Fruit fly (Drosophila melanogaster) whole organism, embryonic: ENCODE measurements around the gene yrt.

ENCODE experiments used
- Asciz ChIP-seq: fragments of 200-800 bp; sonication (Bioruptor generic); optimal IDR thresholded peaks from 2 replicates; lab custom pipeline; 2017; ENCODE audit warnings: missing biosample characterization, mild to moderate bottlenecking, missing genetic modification characterization, missing genetic modification reagents
- Blimp-1 ChIP-seq: fragments of 200-800 bp; sonication (Bioruptor generic); optimal IDR thresholded peaks from 3 replicates; lab custom pipeline; 2018; ENCODE audit warnings: missing biosample characterization, missing genetic modification characterization, mild to moderate bottlenecking, moderate library complexity, missing genetic modification reagents
- CG10565 ChIP-seq: fragments of 200-800 bp; sonication (Bioruptor generic); optimal IDR thresholded peaks from 3 replicates; lab custom pipeline; 2016; ENCODE audit warnings: missing biosample characterization, mild to moderate bottlenecking, missing genetic modification characterization
- CG11456 ChIP-seq: fragments of 200-800 bp; sonication (Bioruptor generic); IDR thresholded peaks from 3 replicates; pipeline ENCODE4 v1.3.6; 2022; ENCODE audit warnings: missing biosample characterization, missing genetic modification characterization
- CG12071 ChIP-seq: fragments of 200-800 bp; sonication (Bioruptor generic); optimal IDR thresholded peaks from 3 replicates; lab custom pipeline; 2018; ENCODE audit warnings: missing biosample characterization, mild to moderate bottlenecking, missing genetic modification characterization
- CG12155 ChIP-seq: fragments of 200-800 bp; sonication (Bioruptor generic); optimal IDR thresholded peaks from 3 replicates; lab custom pipeline; 2016; ENCODE audit warnings: missing biosample characterization, missing genetic modification characterization
- CG14014 ChIP-seq: fragments of 200-800 bp; sonication (Bioruptor generic); IDR thresholded peaks from 2 replicates; pipeline ENCODE4 v1.3.6; 2022; ENCODE audit warnings: missing biosample characterization, missing genetic modification characterization
- CG16779 ChIP-seq: fragments of 200-800 bp; sonication (Bioruptor generic); IDR thresholded peaks from 2 replicates; pipeline ENCODE4 v1.3.6; 2022; ENCODE audit warnings: missing biosample characterization, missing genetic modification characterization
- CG16813 ChIP-seq: fragments of 200-800 bp; sonication (Bioruptor generic); IDR thresholded peaks from 3 replicates; pipeline ENCODE4 v1.3.6; 2022; ENCODE audit warnings: missing biosample characterization, missing genetic modification characterization; ENCODE audit not compliant: partially characterized antibody
- CG18619 ChIP-seq: fragments of 200-800 bp; sonication (Bioruptor generic); optimal IDR thresholded peaks from 3 replicates; lab custom pipeline; 2017; ENCODE audit warnings: missing biosample characterization, mild to moderate bottlenecking, missing genetic modification characterization
- CG3163 ChIP-seq: fragments of 200-800 bp; sonication (Bioruptor generic); optimal IDR thresholded peaks from 3 replicates; lab custom pipeline; 2016; ENCODE audit warnings: missing biosample characterization, missing genetic modification characterization
- CG3847 ChIP-seq: fragments of 200-800 bp; sonication (Bioruptor generic); IDR thresholded peaks from 2 replicates; pipeline ENCODE4 v1.3.6; 2022; ENCODE audit warnings: missing biosample characterization, missing genetic modification characterization
- CG7357 ChIP-seq: fragments of 200-800 bp; sonication (Bioruptor generic); IDR thresholded peaks from 3 replicates; pipeline ENCODE4 v1.3.6; 2022; ENCODE audit warnings: missing biosample characterization, missing genetic modification characterization
- CG8765 ChIP-seq: fragments of 200-800 bp; sonication (Bioruptor generic); IDR thresholded peaks from 2 replicates; pipeline ENCODE4 v1.3.6; 2022; ENCODE audit warnings: missing biosample characterization, missing genetic modification characterization
- CG9437 ChIP-seq: fragments of 200-800 bp; sonication (Bioruptor generic); optimal IDR thresholded peaks from 2 replicates; lab custom pipeline; 2018; ENCODE audit warnings: missing biosample characterization, mild to moderate bottlenecking, missing genetic modification characterization
- D19A ChIP-seq: fragments of 200-800 bp; optimal IDR thresholded peaks from 3 replicates; lab custom pipeline; 2019; ENCODE audit warnings: missing biosample characterization, mild to moderate bottlenecking, missing genetic modification characterization, moderate library complexity
- Dad ChIP-seq: fragments of 200-800 bp; sonication (Bioruptor generic); optimal IDR thresholded peaks from 3 replicates; lab custom pipeline; 2016; ENCODE audit warnings: missing biosample characterization, missing genetic modification characterization
- ERR ChIP-seq: fragments of 200-800 bp; sonication (Bioruptor generic); optimal IDR thresholded peaks from 2 replicates; lab custom pipeline; 2016; ENCODE audit warnings: missing biosample characterization, missing genetic modification characterization
- Fer2 ChIP-seq: fragments of 200-800 bp; sonication (Bioruptor generic); optimal IDR thresholded peaks from 2 replicates; lab custom pipeline; 2018; ENCODE audit warnings: missing biosample characterization, mild to moderate bottlenecking, missing genetic modification characterization, moderate library complexity
- HLH3B ChIP-seq: fragments of 200-800 bp; sonication (Bioruptor generic); IDR thresholded peaks from 2 replicates; pipeline ENCODE4 v1.3.6; 2022; ENCODE audit warnings: missing biosample characterization, missing genetic modification characterization
- HLH4C ChIP-seq: fragments of 200-800 bp; sonication (Bioruptor generic); IDR thresholded peaks from 3 replicates; pipeline ENCODE4 v1.3.6; 2022; ENCODE audit warnings: missing biosample characterization, missing genetic modification characterization; ENCODE audit not compliant: partially characterized antibody
- HmgD ChIP-seq: fragments of 200-800 bp; sonication (Bioruptor generic); optimal IDR thresholded peaks from 3 replicates; lab custom pipeline; 2016; ENCODE audit warnings: missing biosample characterization, missing genetic modification characterization
- Kr ChIP-seq: fragments of 200-800 bp; sonication (Bioruptor generic); optimal IDR thresholded peaks from 2 replicates; lab custom pipeline; 2017; ENCODE audit warnings: missing biosample characterization, mild to moderate bottlenecking, missing genetic modification characterization
- Med ChIP-seq: fragments of 200-800 bp; sonication (Bioruptor generic); peaks from one replicate; lab custom pipeline; 2016; ENCODE audit warnings: missing biosample characterization, missing genetic modification characterization, mild to moderate bottlenecking, inconsistent platforms, moderate library complexity
- Neu2 ChIP-seq: fragments of 200-800 bp; sonication (Bioruptor generic); optimal IDR thresholded peaks from 3 replicates; lab custom pipeline; 2016; ENCODE audit warnings: missing biosample characterization, missing genetic modification characterization, borderline replicate concordance
- Nf-YC ChIP-seq: fragments of 200-800 bp; optimal IDR thresholded peaks from 3 replicates; lab custom pipeline; 2019; ENCODE audit warnings: missing biosample characterization, mild to moderate bottlenecking, missing genetic modification characterization, moderate library complexity
- PHDP ChIP-seq: fragments of 200-800 bp; sonication (Bioruptor generic); optimal IDR thresholded peaks from 3 replicates; lab custom pipeline; 2018; ENCODE audit warnings: missing biosample characterization, mild to moderate bottlenecking, missing genetic modification characterization, moderate library complexity
- al ChIP-seq: fragments of 200-800 bp; sonication (Bioruptor generic); IDR thresholded peaks from 2 replicates; pipeline ENCODE4 v1.3.6; 2022; ENCODE audit warnings: missing biosample characterization, missing genetic modification characterization
- ash1 ChIP-seq: fragments of 200-800 bp; sonication (Bioruptor generic); optimal IDR thresholded peaks from 2 replicates; lab custom pipeline; 2018; ENCODE audit warnings: missing biosample characterization, mild to moderate bottlenecking, missing genetic modification characterization
- bbx ChIP-seq: fragments of 200-800 bp; sonication (Bioruptor generic); IDR thresholded peaks from 2 replicates; pipeline ENCODE4 v1.3.6; 2022; ENCODE audit warnings: missing biosample characterization, missing genetic modification characterization; ENCODE audit not compliant: partially characterized antibody
- ci ChIP-seq: fragments of 200-800 bp; sonication (Bioruptor generic); IDR thresholded peaks from 3 replicates; pipeline ENCODE4 v1.3.6; 2022; ENCODE audit warnings: missing biosample characterization, missing genetic modification characterization
- crp ChIP-seq, 2 experiments: fragments of 200-800 bp; sonication (Bioruptor generic); optimal IDR thresholded peaks; 2 replicates in 1 of 2; 3 replicates in 1 of 2; lab custom pipeline; 2017; ENCODE audit warnings: missing biosample characterization in 2 of 2, missing genetic modification characterization in 2 of 2, mild to moderate bottlenecking in 1 of 2, moderate library complexity in 1 of 2
- grn ChIP-seq: fragments of 200-800 bp; sonication (Bioruptor generic); optimal IDR thresholded peaks from 3 replicates; lab custom pipeline; 2017; ENCODE audit warnings: missing biosample characterization, missing genetic modification characterization
- gt ChIP-seq: fragments of 200-800 bp; sonication (Bioruptor generic); IDR thresholded peaks from 2 replicates; pipeline ENCODE4 v1.3.6; 2022; ENCODE audit warnings: missing biosample characterization, missing genetic modification characterization
- hbn ChIP-seq: fragments of 200-800 bp; sonication (Bioruptor generic); IDR thresholded peaks from 2 replicates; pipeline ENCODE4 v1.3.6; 2022; ENCODE audit warnings: missing biosample characterization, missing genetic modification characterization; ENCODE audit not compliant: partially characterized antibody
- hth ChIP-seq: fragments of >200 bp; optimal IDR thresholded peaks from 2 replicates; lab custom pipeline; 2017; ENCODE audit warnings: inconsistent platforms
- jing ChIP-seq: fragments of 200-800 bp; sonication (Bioruptor generic); optimal IDR thresholded peaks from 2 replicates; lab custom pipeline; 2018; ENCODE audit warnings: missing biosample characterization, mild to moderate bottlenecking, missing genetic modification characterization
- nerfin-2 ChIP-seq: fragments of 200-800 bp; sonication (Bioruptor generic); IDR thresholded peaks from 2 replicates; pipeline ENCODE4 v1.3.6; 2022; ENCODE audit warnings: missing biosample characterization, missing genetic modification characterization; ENCODE audit not compliant: partially characterized antibody
- onecut ChIP-seq: fragments of 200-800 bp; sonication (Bioruptor generic); IDR thresholded peaks from 2 replicates; pipeline ENCODE4 v1.3.6; 2022; ENCODE audit warnings: missing biosample characterization, missing genetic modification characterization
- pan ChIP-seq, 4 experiments: fragments of >200 bp in 3 of 4; fragments of 200-800 bp in 1 of 4; sonication (Bioruptor generic) in 1 of 4; optimal IDR thresholded peaks in 3 of 4; IDR thresholded peaks in 1 of 4; 2 replicates each; pipeline versions ENCODE4 v1.3.6 to Lab custom; 2017 to 2022; ENCODE audit warnings: missing biosample characterization in 2 of 4, missing genetic modification characterization in 2 of 4, mixed read lengths in 1 of 4
- pros ChIP-seq: fragments of 200-800 bp; sonication (Bioruptor generic); optimal IDR thresholded peaks from 3 replicates; lab custom pipeline; 2019; ENCODE audit warnings: missing biosample characterization, mild to moderate bottlenecking, missing genetic modification characterization, moderate library complexity
- row ChIP-seq: fragments of 200-800 bp; sonication (Bioruptor generic); IDR thresholded peaks from 3 replicates; pipeline ENCODE4 v1.3.6; 2022; ENCODE audit warnings: missing biosample characterization, missing genetic modification characterization
- sd ChIP-seq: fragments of 200-800 bp; sonication (Bioruptor generic); optimal IDR thresholded peaks from 3 replicates; lab custom pipeline; 2018; ENCODE audit warnings: missing biosample characterization, mild to moderate bottlenecking, missing genetic modification characterization, moderate library complexity
- sens-2 ChIP-seq: fragments of 200-800 bp; sonication (Bioruptor generic); IDR thresholded peaks from 2 replicates; pipeline ENCODE4 v1.3.6; 2022; ENCODE audit warnings: missing biosample characterization, missing genetic modification characterization
- sisA ChIP-seq: fragments of 200-800 bp; sonication (Bioruptor generic); IDR thresholded peaks from 2 replicates; pipeline ENCODE4 v1.3.6; 2022; ENCODE audit warnings: missing biosample characterization, missing genetic modification characterization
- stwl ChIP-seq: fragments of 200-800 bp; sonication (Bioruptor generic); optimal IDR thresholded peaks from 3 replicates; lab custom pipeline; 2018; ENCODE audit warnings: missing biosample characterization, mild to moderate bottlenecking, missing genetic modification characterization, moderate library complexity
- trem ChIP-seq: fragments of 200-800 bp; optimal IDR thresholded peaks from 3 replicates; lab custom pipeline; 2019; ENCODE audit warnings: missing biosample characterization, mild to moderate bottlenecking, missing genetic modification characterization, moderate library complexity
- usp ChIP-seq: fragments of >200 bp; optimal IDR thresholded peaks from 2 replicates; lab custom pipeline; 2017; ENCODE audit warnings: missing biosample characterization, missing genetic modification characterization
- vnd ChIP-seq: fragments of 200-800 bp; sonication (Bioruptor generic); IDR thresholded peaks from 3 replicates; pipeline ENCODE4 v1.3.6; 2022; ENCODE audit warnings: missing biosample characterization, missing genetic modification characterization; ENCODE audit not compliant: partially characterized antibody
- vvl ChIP-seq: fragments of 200-800 bp; sonication (Bioruptor generic); IDR thresholded peaks from 2 replicates; pipeline ENCODE4 v1.3.6; 2022; ENCODE audit warnings: missing biosample characterization, missing genetic modification characterization

The yrt gene

DNA sequence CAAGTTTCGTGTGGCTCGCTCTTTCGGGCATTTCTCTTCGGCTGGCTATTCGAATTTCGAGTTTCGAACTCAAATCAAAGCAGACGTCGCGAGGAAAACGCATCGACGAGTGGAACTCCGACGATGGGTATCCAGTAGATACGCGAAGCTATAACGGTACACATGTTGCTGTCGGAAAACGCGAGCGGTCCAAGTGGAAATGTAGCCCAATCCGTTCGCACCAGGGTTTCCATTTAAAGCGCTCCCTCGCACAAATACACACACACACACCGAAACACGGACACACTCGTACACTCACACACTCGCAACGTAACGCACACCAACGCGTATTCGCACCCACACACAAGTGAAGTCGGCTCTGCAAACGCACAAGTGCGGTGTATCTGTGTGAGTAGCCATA is 15.6 kb upstream of the yrt start, which contains the start of gene side-IV (continued):
- peak; percentile 90 for TF ChIP-seq CG3163
- no peak for TF ChIP-seq Neu2 (GFP tag; lab: Kevin White, UChicago)
- TF ChIP-seq usp (GFP tag; lab: Kevin White, UChicago), result no peak
- no peak for TF ChIP-seq pan (optimal IDR thresholded peaks at IDR 0.05; lab: Kevin White, UChicago)
- TF ChIP-seq pan (GFP tag; optimal IDR thresholded peaks at IDR 0.05 in 1 of 2, IDR thresholded peaks at IDR 0.05 in 1 of 2), result peak in 1 of 2 experiments; percentile 26
- peak; percentile 0 for TF ChIP-seq CG9437 (GFP tag; lab: Kevin White, UChicago)
- TF ChIP-seq HLH3B (GFP tag; lab: Robert Waterston, UW), result no peak
- no peak for TF ChIP-seq Asciz (GFP tag; lab: Kevin White, UChicago)
- TF ChIP-seq Blimp-1 (GFP tag; lab: Kevin White, UChicago), result no peak
- no peak for TF ChIP-seq sisA
- 0 out of 2 replicates have a peak, but pooled peaks have one; percentile 12 for TF ChIP-seq sens-2 (GFP tag; lab: Robert Waterston, UW)
- TF ChIP-seq Med (GFP tag; lab: Kevin White, UChicago), result peak; percentile 88
- TF ChIP-seq CG14014 (GFP tag; lab: Robert Waterston, UW), result no peak
- TF ChIP-seq HmgD (GFP tag; lab: Kevin White, UChicago), result no peak
- TF ChIP-seq pros, result no peak
- no peak for TF ChIP-seq nerfin-2
- no peak for TF ChIP-seq CG11456
- peak; percentile 65; the same call in 2 of the 3 replicates for TF ChIP-seq ci (GFP tag; lab: Robert Waterston, UW)
- peak; percentile 5 for TF ChIP-seq sd (tag; lab: Kevin White, UChicago)
- TF ChIP-seq PHDP (tag; lab: Kevin White, UChicago), result no peak
- peak; percentile 59; the same call in 1 of the 2 replicates for TF ChIP-seq bbx (GFP tag; lab: Robert Waterston, UW)
- TF ChIP-seq CG3847 (GFP tag; lab: Robert Waterston, UW), result 0 out of 2 replicates have a peak, but pooled peaks have one; percentile 16
- peak; percentile 43; the same call in 1 of the 3 replicates for TF ChIP-seq HLH4C (GFP tag; lab: Robert Waterston, UW)
- no peak for TF ChIP-seq hth
- TF ChIP-seq ERR (GFP tag; lab: Kevin White, UChicago), result no peak
- TF ChIP-seq gt (GFP tag; lab: Robert Waterston, UW), result no peak
- peak; percentile 35 for TF ChIP-seq Nf-YC (tag; lab: Kevin White, UChicago)
- TF ChIP-seq jing (GFP tag; lab: Kevin White, UChicago), result peak; percentile 17
- no peak for TF ChIP-seq Dad (GFP tag; lab: Kevin White, UChicago)
- no peak for TF ChIP-seq row (GFP tag; lab: Robert Waterston, UW)
- TF ChIP-seq trem (tag; lab: Kevin White, UChicago), result no peak
- no peak for TF ChIP-seq hbn (GFP tag; lab: Robert Waterston, UW)
- peak; percentile 22; the same call in 1 of the 2 replicates for TF ChIP-seq onecut (GFP tag; lab: Robert Waterston, UW)
- no peak for TF ChIP-seq grn (GFP tag; lab: Kevin White, UChicago)
- no peak for TF ChIP-seq Fer2
- TF ChIP-seq crp (GFP tag; optimal IDR thresholded peaks at IDR 0.05; lab: Kevin White, UChicago), result no peak
- TF ChIP-seq stwl, result peak; percentile 21
- TF ChIP-seq CG7357 (GFP tag; lab: Robert Waterston, UW), result no peak
- no peak for TF ChIP-seq ash1 (GFP tag; lab: Kevin White, UChicago)
- TF ChIP-seq CG10565, result no peak
- TF ChIP-seq al, result no peak
- TF ChIP-seq CG16779 (GFP tag; lab: Robert Waterston, UW), result 0 out of 2 replicates have a peak, but pooled peaks have one; percentile 14
- TF ChIP-seq CG8765 (GFP tag; lab: Robert Waterston, UW), result no peak
- TF ChIP-seq D19A (tag; lab: Kevin White, UChicago), result no peak
- no peak for TF ChIP-seq CG18619 (GFP tag; lab: Kevin White, UChicago)
- TF ChIP-seq Kr (GFP tag; lab: Kevin White, UChicago), result no peak
- TF ChIP-seq CG12071 (GFP tag; lab: Kevin White, UChicago), result peak; percentile 17
- TF ChIP-seq CG12155 (GFP tag; lab: Kevin White, UChicago), result peak; percentile 12
- TF ChIP-seq vvl (GFP tag; lab: Robert Waterston, UW), result peak; percentile 56
- no peak for TF ChIP-seq CG16813 (GFP tag; lab: Robert Waterston, UW)
- TF ChIP-seq vnd (GFP tag; lab: Robert Waterston, UW), result no peak
